Worm (Caenorhabditis elegans): Measurements from ENCODE around the gene F53A3.1.

Gene F53A3.1

ce11 chrIII:1976642-1977041, 33.2 kb upstream of the F53A3.1 start, which contains the start of gene R155.3:
Gene R155.3, minus strand, starts transcription at chrIII:1976742.
- TF ChIP-seq aly-1 (tag; optimal IDR thresholded peaks at IDR 0.05) (no peak), hmg-4 (GFP tag; optimal IDR thresholded peaks at IDR 0.05) (no peak), ceh-36 (tag; optimal IDR thresholded peaks at IDR 0.05) (no peak), tra-4 (tag; optimal IDR thresholded peaks at IDR 0.05) (no peak)

ce11 chrIII:1975992-1976391, 32.6 kb upstream of the F53A3.1 start:
- TF ChIP-seq hmg-4 (GFP tag; optimal IDR thresholded peaks at IDR 0.05): no peak
- TF ChIP-seq tbx-37 (GFP tag; conservative IDR thresholded peaks at IDR 0.05): no peak
- no peak for TF ChIP-seq tra-4 (tag; optimal IDR thresholded peaks at IDR 0.05)
- TF ChIP-seq ceh-36 (tag; optimal IDR thresholded peaks at IDR 0.05): no peak
- no peak for TF ChIP-seq pes-1 (GFP tag; IDR thresholded peaks at IDR 0.05)
- TF ChIP-seq tbx-11 (GFP tag; IDR thresholded peaks at IDR 0.05): no peak
- TF ChIP-seq hmbx-1 (tag; optimal IDR thresholded peaks at IDR 0.05): no peak
- TF ChIP-seq sea-1 (GFP tag; conservative IDR thresholded peaks at IDR 0.05): no peak
- TF ChIP-seq F13C5.2 (tag; optimal IDR thresholded peaks at IDR 0.05): no peak
- TF ChIP-seq ets-7 (tag; optimal IDR thresholded peaks at IDR 0.05): no peak
- no peak for TF ChIP-seq aly-1 (tag; optimal IDR thresholded peaks at IDR 0.05)
- TF ChIP-seq ceh-13 (GFP tag; optimal IDR thresholded peaks at IDR 0.05): no peak
- TF ChIP-seq hnd-1 (tag; optimal IDR thresholded peaks at IDR 0.05): no peak
- TF ChIP-seq ama-1 (optimal IDR thresholded peaks at IDR 0.05): no peak
- no peak for TF ChIP-seq B0310.2 (tag; optimal IDR thresholded peaks at IDR 0.05)
- no peak for TF ChIP-seq scrt-1 (GFP tag; IDR thresholded peaks at IDR 0.05)
- no peak for TF ChIP-seq flt-1 (GFP tag; IDR thresholded peaks at IDR 0.05)

- TF ChIP-seq hmg-4 (GFP tag; optimal IDR thresholded peaks at IDR 0.05) (no peak), ets-7 (tag; optimal IDR thresholded peaks at IDR 0.05) (no peak), hnd-1 (tag; optimal IDR thresholded peaks at IDR 0.05) (no peak), tbx-37 (GFP tag; conservative IDR thresholded peaks at IDR 0.05) (no peak), hmbx-1 (tag; optimal IDR thresholded peaks at IDR 0.05) (no peak), tbx-11 (GFP tag; IDR thresholded peaks at IDR 0.05) (no peak), ama-1 (optimal IDR thresholded peaks at IDR 0.05) (no peak), pes-1 (GFP tag; IDR thresholded peaks at IDR 0.05) (no peak), aly-1 (tag; optimal IDR thresholded peaks at IDR 0.05) (no peak), B0310.2 (tag; optimal IDR thresholded peaks at IDR 0.05) (no peak)
Observed at ce11 chrIII:1970433-1970832, 27.0 kb upstream of the F53A3.1 start, which contains the start of gene R155.5. Gene R155.5, minus strand, starts transcription at chrIII:1970533.

ce11 chrIII:1969802-1970201, 26.4 kb upstream of the F53A3.1 start, which contains the start of gene moa-1:
Gene moa-1, minus strand, starts transcription at chrIII:1969902.
- TF ChIP-seq hmbx-1 (tag; optimal IDR thresholded peaks at IDR 0.05) (no peak), flt-1 (GFP tag; IDR thresholded peaks at IDR 0.05) (no peak), tbx-37 (GFP tag; conservative IDR thresholded peaks at IDR 0.05) (no peak), pes-1 (GFP tag; IDR thresholded peaks at IDR 0.05) (no peak), ama-1 (optimal IDR thresholded peaks at IDR 0.05) (no peak), F13C5.2 (tag; optimal IDR thresholded peaks at IDR 0.05) (no peak), ceh-13 (GFP tag; optimal IDR thresholded peaks at IDR 0.05) (no peak), hmg-4 (GFP tag; optimal IDR thresholded peaks at IDR 0.05) (no peak), ceh-36 (tag; optimal IDR thresholded peaks at IDR 0.05) (no peak), tbx-11 (GFP tag; IDR thresholded peaks at IDR 0.05) (no peak), sea-1 (GFP tag; conservative IDR thresholded peaks at IDR 0.05) (no peak), scrt-1 (GFP tag; IDR thresholded peaks at IDR 0.05) (no peak), B0310.2 (tag; optimal IDR thresholded peaks at IDR 0.05) (no peak), ets-7 (tag; optimal IDR thresholded peaks at IDR 0.05) (no peak), tra-4 (tag; optimal IDR thresholded peaks at IDR 0.05) (no peak)

ce11 chrIII:1963128-1963527, 19.7 kb upstream of the F53A3.1 start:
- TF ChIP-seq hmg-4 (GFP tag; optimal IDR thresholded peaks at IDR 0.05) (no peak), flt-1 (GFP tag; IDR thresholded peaks at IDR 0.05) (no peak), ama-1 (optimal IDR thresholded peaks at IDR 0.05) (no peak), aly-1 (tag; optimal IDR thresholded peaks at IDR 0.05) (no peak), sea-1 (GFP tag; conservative IDR thresholded peaks at IDR 0.05) (no peak), tbx-37 (GFP tag; conservative IDR thresholded peaks at IDR 0.05) (no peak), tbx-11 (GFP tag; IDR thresholded peaks at IDR 0.05) (no peak), ceh-13 (GFP tag; optimal IDR thresholded peaks at IDR 0.05) (no peak), ceh-36 (tag; optimal IDR thresholded peaks at IDR 0.05) (no peak), ets-7 (tag; optimal IDR thresholded peaks at IDR 0.05) (no peak), F13C5.2 (tag; optimal IDR thresholded peaks at IDR 0.05) (no peak), hmbx-1 (tag; optimal IDR thresholded peaks at IDR 0.05) (no peak), pes-1 (GFP tag; IDR thresholded peaks at IDR 0.05) (no peak)

ce11 chrIII:1962552-1962951, 19.1 kb upstream of the F53A3.1 start:
- TF ChIP-seq tra-4 (tag; optimal IDR thresholded peaks at IDR 0.05): no peak
- no peak for TF ChIP-seq sea-1 (GFP tag; conservative IDR thresholded peaks at IDR 0.05)
- no peak for TF ChIP-seq scrt-1 (GFP tag; IDR thresholded peaks at IDR 0.05)
- no peak for TF ChIP-seq aly-1 (tag; optimal IDR thresholded peaks at IDR 0.05)
- TF ChIP-seq hmg-4 (GFP tag; optimal IDR thresholded peaks at IDR 0.05): no peak
- TF ChIP-seq flt-1 (GFP tag; IDR thresholded peaks at IDR 0.05): no peak
- no peak for TF ChIP-seq ceh-36 (tag; optimal IDR thresholded peaks at IDR 0.05)
- TF ChIP-seq ama-1 (optimal IDR thresholded peaks at IDR 0.05): no peak
- no peak for TF ChIP-seq ceh-13 (GFP tag; optimal IDR thresholded peaks at IDR 0.05)

- peak; percentile 10 for TF ChIP-seq F13C5.2 (tag; optimal IDR thresholded peaks at IDR 0.05)
- no peak for TF ChIP-seq sea-1 (GFP tag; conservative IDR thresholded peaks at IDR 0.05)
Observed at ce11 chrIII:1961895-1962506, 18.6 kb upstream of the F53A3.1 start, which contains the start of gene mboa-6. Gene mboa-6, minus strand, starts transcription at chrIII:1961945.

Measured in whole organism, early embryonic.